Fruit fly (Drosophila melanogaster) S2 (cell line): Measurements from ENCODE around the gene noc.

ENCODE experiments used
- CG8478 ChIP-seq: fragments of >200 bp; optimal IDR thresholded peaks from 2 replicates; lab custom pipeline; 2018
- CTCF ChIP-seq, 2 experiments: fragments of >200 bp; optimal IDR thresholded peaks; 2 replicates each; lab custom pipeline; 2018

DNA sequence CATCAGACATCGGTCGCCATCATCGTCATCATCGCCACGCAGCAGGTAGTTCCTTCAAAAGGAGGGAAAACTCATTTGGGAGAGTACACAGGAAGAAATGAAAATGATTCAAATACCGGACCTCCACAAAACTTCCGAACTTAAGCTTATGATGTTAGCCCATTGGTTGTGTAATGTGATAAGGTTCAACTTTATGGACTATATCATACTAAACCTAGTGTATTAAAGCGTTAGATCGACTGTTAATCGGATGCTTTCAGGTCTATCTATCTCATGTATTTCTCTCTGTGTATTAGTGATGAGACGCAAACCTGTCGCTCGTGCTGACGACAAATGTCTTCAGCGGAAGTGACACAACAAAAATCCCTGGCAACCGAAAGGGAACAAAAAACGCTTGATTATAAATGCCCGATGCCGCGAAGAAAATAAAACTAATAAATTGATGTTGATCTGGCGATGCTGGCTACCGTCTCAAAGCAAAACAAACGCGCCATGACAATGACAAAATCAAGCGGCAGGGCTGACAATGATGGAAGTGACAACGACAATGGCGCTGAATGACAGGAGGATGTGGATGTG lies 22.2 kb downstream of the noc start:
- TF ChIP-seq CG8478 (lab: Kevin White, UChicago) (no peak), CTCF (optimal IDR thresholded peaks at IDR 0.05; lab: Kevin White, UChicago) (no peak)
